Fruit fly (Drosophila melanogaster): ENCODE results near the gene CG18558.

dm6 chr2L:2878188-2878587, 33.9 kb upstream of the CG18558 start, which contains the start of the genes Prx6a and Sbat:
- no peak for TF ChIP-seq CG8478 (optimal IDR thresholded peaks at IDR 0.05)
- TF ChIP-seq Dll (optimal IDR thresholded peaks at IDR 0.05), result no peak
- TF ChIP-seq EcR (GFP tag; optimal IDR thresholded peaks at IDR 0.05), result no peak
- TF ChIP-seq pan (optimal IDR thresholded peaks at IDR 0.05), result no peak
- TF ChIP-seq psq (optimal IDR thresholded peaks at IDR 0.05), result no peak
